Fruit fly (Drosophila melanogaster): ENCODE measurements around the gene CG31176.

DNA sequence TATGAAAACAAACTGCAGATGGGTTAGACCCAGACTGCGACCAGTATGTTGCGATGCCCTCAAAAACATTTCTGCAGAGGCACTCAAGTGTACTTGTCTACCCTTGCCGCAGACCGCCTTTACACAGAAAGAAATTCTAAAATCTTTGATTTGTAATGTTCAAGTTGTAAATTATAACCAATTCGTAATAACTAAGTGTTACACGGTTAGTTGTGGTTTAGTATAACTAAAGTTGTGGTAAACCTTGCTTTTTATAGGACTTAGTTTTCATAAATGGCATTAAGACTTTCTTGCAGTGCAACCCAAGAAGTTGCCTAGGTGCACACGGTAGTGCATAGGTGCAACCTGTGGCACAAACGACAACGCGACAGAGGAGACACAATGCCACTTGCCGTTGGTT, 37.4 kb downstream of the CG31176 start:
- TF ChIP-seq psq (optimal IDR thresholded peaks at IDR 0.05) (no peak), h (optimal IDR thresholded peaks at IDR 0.05) (no peak), ttk (optimal IDR thresholded peaks at IDR 0.05) (no peak), Sin3A (optimal IDR thresholded peaks at IDR 0.05) (no peak), Myc (optimal IDR thresholded peaks at IDR 0.05) (no peak), insv (optimal IDR thresholded peaks at IDR 0.05) (no peak)

Data from Kc167 (cell line).